Worm (Caenorhabditis elegans) whole organism, L4 larva: ENCODE data around the gene col-167.

Experiments used
- D1046.2 ChIP-seq: fragments of 200-800 bp; sonication (Bioruptor generic); IDR thresholded peaks from 2 replicates; pipeline ENCODE4 v1.3.6; 2022; ENCODE audit warnings: missing genetic modification characterization, missing compliant biosample characterization
- F26F4.8 ChIP-seq: fragments of 200-800 bp; sonication (Bioruptor generic); conservative IDR thresholded peaks from 2 replicates; pipeline ENCODE4 v1.3.6; 2022; ENCODE audit warnings: missing genetic modification characterization, missing compliant biosample characterization
- F44E2.7 ChIP-seq: fragments of 200-800 bp; sonication (Bioruptor generic); IDR thresholded peaks from 2 replicates; pipeline ENCODE4 v2.1.2; 2022; ENCODE audit warnings: missing genetic modification characterization, missing compliant biosample characterization
- T20F7.1 ChIP-seq: fragments of 200-800 bp; sonication (Bioruptor generic); optimal IDR thresholded peaks from 2 replicates; lab custom pipeline; 2018; ENCODE audit warnings: mild to moderate bottlenecking, missing genetic modification characterization, missing compliant biosample characterization
- Y105C5A.15 ChIP-seq: fragments of 200-800 bp; sonication (Bioruptor generic); IDR thresholded peaks from 2 replicates; pipeline ENCODE4 v1.3.6; 2022; ENCODE audit warnings: missing genetic modification characterization, missing compliant biosample characterization
- Y48G9A.11 ChIP-seq: fragments of 200-800 bp; sonication (Bioruptor generic); IDR thresholded peaks from 2 replicates; pipeline ENCODE4 v1.3.6; 2022; ENCODE audit warnings: missing genetic modification reagents, missing genetic modification characterization, missing compliant biosample characterization
- Y5F2A.4 ChIP-seq: fragments of 200-800 bp; sonication (Bioruptor generic); optimal IDR thresholded peaks from 2 replicates; lab custom pipeline; 2018; ENCODE audit warnings: mild to moderate bottlenecking, missing genetic modification characterization, missing compliant biosample characterization
- ZK337.2 ChIP-seq: fragments of 200-800 bp; sonication (Bioruptor generic); IDR thresholded peaks from 2 replicates; pipeline ENCODE4 v1.3.6; 2022; ENCODE audit warnings: missing genetic modification reagents, missing genetic modification characterization, missing compliant biosample characterization
- aly-2 ChIP-seq: sonication (generic microtip); optimal IDR thresholded peaks from 2 replicates; lab custom pipeline; 2018; ENCODE audit warnings: missing biosample characterization, missing genetic modification characterization
- ceh-20 ChIP-seq: fragments of 200-800 bp; sonication (Bioruptor generic); IDR thresholded peaks from 2 replicates; pipeline ENCODE4 v1.3.6; 2022; ENCODE audit warnings: missing genetic modification reagents, missing genetic modification characterization, missing compliant biosample characterization
- ceh-28 ChIP-seq: fragments of 150-350 bp; optimal IDR thresholded peaks from 2 replicates; lab custom pipeline; 2014; ENCODE audit warnings: missing biosample characterization, missing genetic modification reagents, missing genetic modification characterization
- cey-2 ChIP-seq: sonication (generic microtip); optimal IDR thresholded peaks from 3 replicates; lab custom pipeline; 2017; ENCODE audit warnings: missing genetic modification characterization, mild to moderate bottlenecking, missing compliant biosample characterization, antibody characterized with exemption, borderline replicate concordance; ENCODE audit not compliant: insufficient read depth
- daf-8 ChIP-seq: fragments of 200-800 bp; sonication (Bioruptor generic); IDR thresholded peaks from 2 replicates; pipeline ENCODE4 v1.3.6; 2022; ENCODE audit warnings: missing genetic modification characterization, missing compliant biosample characterization
- dmd-6 ChIP-seq: fragments of 200-800 bp; sonication (Bioruptor generic); IDR thresholded peaks from 2 replicates; pipeline ENCODE4 v1.3.6; 2022; ENCODE audit warnings: missing genetic modification reagents, missing genetic modification characterization, missing compliant biosample characterization
- dmd-9 ChIP-seq: fragments of 200-800 bp; sonication (Bioruptor generic); IDR thresholded peaks from 2 replicates; pipeline ENCODE4 v1.3.6; 2022; ENCODE audit warnings: missing genetic modification reagents, missing genetic modification characterization, missing compliant biosample characterization
- dve-1 ChIP-seq: sonication (generic microtip); optimal IDR thresholded peaks from 2 replicates; lab custom pipeline; 2017; ENCODE audit warnings: antibody characterized with exemption, mild to moderate bottlenecking, missing genetic modification characterization, missing compliant biosample characterization; ENCODE audit not compliant: insufficient read depth
- egl-43 ChIP-seq: fragments of 200-800 bp; sonication (Bioruptor generic); IDR thresholded peaks from 2 replicates; pipeline ENCODE4 v1.3.6; 2022; ENCODE audit warnings: missing genetic modification reagents, missing genetic modification characterization, missing compliant biosample characterization
- fos-1 ChIP-seq: fragments of 150-350 bp; optimal IDR thresholded peaks from 2 replicates; lab custom pipeline; 2014; ENCODE audit warnings: missing biosample characterization, missing genetic modification characterization
- gei-8 ChIP-seq: fragments of 200-800 bp; sonication (Bioruptor generic); optimal IDR thresholded peaks from 2 replicates; lab custom pipeline; 2018; ENCODE audit warnings: mild to moderate bottlenecking, missing genetic modification characterization, missing compliant biosample characterization
- hlh-11 ChIP-seq: fragments of 200-800 bp; sonication (Bioruptor generic); optimal IDR thresholded peaks from 2 replicates; lab custom pipeline; 2018; ENCODE audit warnings: mild to moderate bottlenecking, missing genetic modification characterization, missing compliant biosample characterization
- hlh-30 ChIP-seq: sonication (generic microtip); optimal IDR thresholded peaks from 2 replicates; lab custom pipeline; 2017; ENCODE audit warnings: antibody characterized with exemption, mild to moderate bottlenecking, missing genetic modification characterization, missing compliant biosample characterization; ENCODE audit not compliant: insufficient read depth
- hmg-1.1 ChIP-seq: fragments of 200-800 bp; sonication (Bioruptor generic); IDR thresholded peaks from 2 replicates; pipeline ENCODE4 v1.3.6; 2022; ENCODE audit warnings: missing genetic modification reagents, missing genetic modification characterization, missing compliant biosample characterization
- lin-13 ChIP-seq: fragments of 150-350 bp; optimal IDR thresholded peaks from 2 replicates; lab custom pipeline; 2014; ENCODE audit warnings: missing biosample characterization, missing genetic modification reagents, missing genetic modification characterization
- lin-15B ChIP-seq: fragments of 150-350 bp; sonication (generic microtip); optimal IDR thresholded peaks from 3 replicates; lab custom pipeline; 2014; ENCODE audit warnings: missing biosample characterization, missing genetic modification characterization
- lin-38 ChIP-seq: fragments of 200-800 bp; sonication (Bioruptor generic); IDR thresholded peaks from 2 replicates; pipeline ENCODE4 v1.3.6; 2022; ENCODE audit warnings: missing genetic modification reagents, missing genetic modification characterization, missing compliant biosample characterization
- lir-3 ChIP-seq: sonication (generic microtip); optimal IDR thresholded peaks from 2 replicates; lab custom pipeline; 2016; ENCODE audit warnings: mild to moderate bottlenecking, missing genetic modification characterization, missing compliant biosample characterization
- lsy-2 ChIP-seq, 2 experiments: fragments of 150-350 bp in 1 of 2; sonication (generic microtip) in 1 of 2; optimal IDR thresholded peaks; 2 replicates each; lab custom pipeline; 2014 to 2017; ENCODE audit warnings: missing biosample characterization in 2 of 2, missing genetic modification characterization in 2 of 2
- madf-9 ChIP-seq: fragments of 200-800 bp; sonication (Bioruptor generic); conservative IDR thresholded peaks from 2 replicates; pipeline ENCODE4 v1.3.6; 2022; ENCODE audit warnings: missing genetic modification reagents, missing genetic modification characterization, missing compliant biosample characterization
- mdt-29 ChIP-seq: fragments of 200-800 bp; sonication (Bioruptor generic); IDR thresholded peaks from 2 replicates; pipeline ENCODE4 v1.3.6; 2022; ENCODE audit warnings: missing genetic modification reagents, missing genetic modification characterization, missing compliant biosample characterization
- mep-1 ChIP-seq: fragments of 150-350 bp; sonication (generic microtip); optimal IDR thresholded peaks from 3 replicates; lab custom pipeline; 2014; ENCODE audit warnings: missing biosample characterization, missing genetic modification characterization
- mxl-2 ChIP-seq: fragments of 200-800 bp; sonication (Bioruptor generic); conservative IDR thresholded peaks from 2 replicates; pipeline ENCODE4 v1.3.6; 2022; ENCODE audit warnings: missing genetic modification reagents, missing genetic modification characterization, missing compliant biosample characterization
- mxl-3 ChIP-seq: fragments of 200-800 bp; sonication (Bioruptor generic); optimal IDR thresholded peaks from 2 replicates; lab custom pipeline; 2018; ENCODE audit warnings: mild to moderate bottlenecking, missing genetic modification characterization, missing compliant biosample characterization
- nhr-10 ChIP-seq: fragments of 150-350 bp; optimal IDR thresholded peaks from 2 replicates; lab custom pipeline; 2014; ENCODE audit warnings: missing biosample characterization, missing genetic modification characterization
- nhr-102 ChIP-seq: sonication (generic microtip); optimal IDR thresholded peaks from 2 replicates; lab custom pipeline; 2016; ENCODE audit warnings: mild to moderate bottlenecking, missing genetic modification characterization, moderate library complexity, missing compliant biosample characterization
- nhr-111 ChIP-seq: fragments of 200-800 bp; sonication (Bioruptor generic); optimal IDR thresholded peaks from 2 replicates; lab custom pipeline; 2018; ENCODE audit warnings: mild to moderate bottlenecking, missing genetic modification characterization, missing compliant biosample characterization
- nhr-25 ChIP-seq: sonication (generic microtip); optimal IDR thresholded peaks from 2 replicates; lab custom pipeline; 2017; ENCODE audit warnings: missing genetic modification characterization, mild to moderate bottlenecking, missing compliant biosample characterization, antibody characterized with exemption, moderate library complexity, borderline replicate concordance; ENCODE audit not compliant: insufficient read depth
- nhr-28 ChIP-seq: fragments of 150-350 bp; optimal IDR thresholded peaks from 2 replicates; lab custom pipeline; 2014; ENCODE audit warnings: missing biosample characterization, missing genetic modification characterization
- nhr-48 ChIP-seq: sonication (generic microtip); optimal IDR thresholded peaks from 2 replicates; lab custom pipeline; 2016; ENCODE audit warnings: mild to moderate bottlenecking, missing genetic modification characterization, missing compliant biosample characterization
- nhr-76 ChIP-seq: fragments of 150-350 bp; optimal IDR thresholded peaks from 2 replicates; lab custom pipeline; 2014; ENCODE audit warnings: missing biosample characterization, missing genetic modification characterization
- nhr-77 ChIP-seq: fragments of 150-350 bp; optimal IDR thresholded peaks from 2 replicates; lab custom pipeline; 2014; ENCODE audit warnings: missing biosample characterization, missing genetic modification characterization
- pha-4 ChIP-seq, 2 experiments: fragments of 150-350 bp in 1 of 2; fragments of 200-800 bp in 1 of 2; sonication (Bioruptor generic) in 1 of 2; IDR thresholded peaks in 1 of 2; optimal IDR thresholded peaks in 1 of 2; 2 replicates each; pipeline versions ENCODE4 v1.3.6 to Lab custom; 2014 to 2022; ENCODE audit warnings: missing genetic modification characterization in 2 of 2, missing genetic modification reagents in 2 of 2, missing biosample characterization in 1 of 2, missing compliant biosample characterization in 1 of 2
- php-3 ChIP-seq: fragments of 200-800 bp; sonication (Bioruptor generic); IDR thresholded peaks from 2 replicates; pipeline ENCODE4 v1.3.6; 2022; ENCODE audit warnings: missing genetic modification reagents, missing genetic modification characterization, missing compliant biosample characterization
- rbr-2 ChIP-seq: sonication (generic microtip); optimal IDR thresholded peaks from 2 replicates; lab custom pipeline; 2016; ENCODE audit warnings: missing genotype, missing genetic modification characterization, missing compliant biosample characterization
- snpc-1.2 ChIP-seq: fragments of 200-800 bp; sonication (Bioruptor generic); IDR thresholded peaks from 2 replicates; pipeline ENCODE4 v1.3.6; 2022; ENCODE audit warnings: missing genetic modification reagents, missing genetic modification characterization, missing compliant biosample characterization
- spr-1 ChIP-seq: sonication (generic microtip); optimal IDR thresholded peaks from 2 replicates; lab custom pipeline; 2016; ENCODE audit warnings: mild to moderate bottlenecking, missing genetic modification characterization, missing compliant biosample characterization
- unc-62 ChIP-seq, 3 experiments: fragments of 150-350 bp in 1 of 3; sonication (generic microtip); optimal IDR thresholded peaks in 2 of 3; peaks in 1 of 3; 1 replicate in 1 of 3; 2 replicates in 2 of 3; lab custom pipeline; 2014 to 2017; ENCODE audit warnings: missing biosample characterization in 3 of 3, missing genetic modification characterization in 3 of 3, missing genetic modification reagents in 3 of 3, missing genotype in 1 of 3
- zfp-2 ChIP-seq: sonication (generic microtip); optimal IDR thresholded peaks from 2 replicates; lab custom pipeline; 2016; ENCODE audit warnings: mild to moderate bottlenecking, missing genetic modification characterization, missing compliant biosample characterization
- zip-11 ChIP-seq: fragments of 200-800 bp; sonication (Bioruptor generic); IDR thresholded peaks from 2 replicates; pipeline ENCODE4 v1.3.6; 2022; ENCODE audit warnings: missing genetic modification characterization, missing compliant biosample characterization
- ztf-7 ChIP-seq: fragments of 150-350 bp; optimal IDR thresholded peaks from 2 replicates; lab custom pipeline; 2014; ENCODE audit warnings: missing biosample characterization, missing genetic modification characterization

The col-167 gene

DNA sequence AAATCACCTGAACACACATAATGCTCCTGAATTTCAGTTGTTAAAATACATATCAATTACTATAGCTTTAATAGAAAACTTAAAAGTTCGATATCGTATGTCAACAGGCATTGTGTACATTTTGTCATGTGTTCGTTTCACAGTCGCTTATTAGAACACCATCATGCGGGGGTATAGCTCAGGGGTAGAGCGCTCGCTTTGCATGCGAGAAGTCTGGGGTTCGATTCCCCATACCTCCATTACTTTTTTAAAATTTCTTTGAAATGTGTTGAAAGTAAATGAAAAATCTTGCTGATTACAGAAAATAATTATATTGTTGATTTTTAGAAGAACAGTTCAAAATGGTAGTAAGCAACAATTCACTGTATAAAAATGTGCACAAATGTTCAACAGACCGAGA, 37.1 kb upstream of the col-167 start (continued):
- TF ChIP-seq zip-11 (no peak), php-3 (GFP tag; lab: Robert Waterston, UW) (peak; percentile 62; the same call in 1 of the 2 replicates), fos-1 (no peak), egl-43 (GFP tag; lab: Robert Waterston, UW) (peak; percentile 93), madf-9 (peak; percentile 57; the same call in 1 of the 2 replicates), gei-8 (GFP tag; lab: Kevin White, UChicago) (no peak), Y5F2A.4 (GFP tag; lab: Kevin White, UChicago) (peak; percentile 75), nhr-25 (tag; lab: Kevin White, UChicago) (peak; percentile 67), ceh-28 (tag; lab: Kevin White, UChicago) (no peak), nhr-48 (peak; percentile 65), lin-15B (tag; lab: Kevin White, UChicago) (no peak), lin-38 (no peak), T20F7.1 (GFP tag; lab: Kevin White, UChicago) (peak; percentile 50), dve-1 (tag; lab: Kevin White, UChicago) (peak; percentile 53), nhr-111 (no peak), daf-8 (GFP tag; lab: Robert Waterston, UW) (no peak), nhr-77 (tag; lab: Kevin White, UChicago) (peak; percentile 13), mxl-2 (GFP tag; lab: Robert Waterston, UW) (no peak), hmg-1.1 (GFP tag; lab: Robert Waterston, UW) (peak; percentile 25; the same call in 1 of the 2 replicates), rbr-2 (peak; percentile 48), mep-1 (no peak), F44E2.7 (GFP tag; lab: Robert Waterston, UW) (0 out of 2 replicates have a peak, but pooled peaks have one; percentile 76), Y105C5A.15 (GFP tag; lab: Robert Waterston, UW) (peak; percentile 77; the same call in 1 of the 2 replicates), ZK337.2 (peak; percentile 75; the same call in 1 of the 2 replicates), nhr-76 (no peak), hlh-11 (tag; lab: Kevin White, UChicago) (peak; percentile 32), Y48G9A.11 (GFP tag; lab: Robert Waterston, UW) (peak; percentile 53), aly-2 (tag; lab: Kevin White, UChicago) (no peak), cey-2 (tag; lab: Kevin White, UChicago) (no peak), lsy-2 (tag; optimal IDR thresholded peaks at IDR 0.05; lab: Kevin White, UChicago) (no peak), unc-62 (GFP tag; optimal IDR thresholded peaks at IDR 0.05 in 1 of 2; lab: Kevin White, UChicago) (no peak), unc-62 (tag; optimal IDR thresholded peaks at IDR 0.05; lab: Kevin White, UChicago) (no peak), pha-4 (GFP tag; IDR thresholded peaks at IDR 0.05; lab: Robert Waterston, UW) (peak; percentile 92), pha-4 (tag; optimal IDR thresholded peaks at IDR 0.05; lab: Kevin White, UChicago) (no peak), mxl-3 (GFP tag; lab: Kevin White, UChicago) (peak; percentile 18), snpc-1.2 (GFP tag; lab: Robert Waterston, UW) (peak; percentile 89), nhr-10 (tag; lab: Kevin White, UChicago) (no peak), dmd-6 (GFP tag; lab: Robert Waterston, UW) (peak; percentile 54), mdt-29 (GFP tag; lab: Robert Waterston, UW) (peak; percentile 40; the same call in 1 of the 2 replicates), zfp-2 (tag; lab: Kevin White, UChicago) (no peak), lin-13 (GFP tag; lab: Kevin White, UChicago) (peak; percentile 39), spr-1 (tag; lab: Kevin White, UChicago) (peak; percentile 46), dmd-9 (no peak), nhr-28 (tag; lab: Kevin White, UChicago) (peak; percentile 6), hlh-30 (tag; lab: Kevin White, UChicago) (peak; percentile 49), F26F4.8 (peak; percentile 87), lir-3 (tag; lab: Kevin White, UChicago) (peak; percentile 32), nhr-102 (peak; percentile 72), ceh-20 (GFP tag; lab: Robert Waterston, UW) (0 out of 2 replicates have a peak, but pooled peaks have one; percentile 44), D1046.2 (GFP tag; lab: Robert Waterston, UW) (peak; percentile 77; the same call in 1 of the 2 replicates), ztf-7 (tag; lab: Kevin White, UChicago) (no peak)
